Fruit fly (Drosophila melanogaster) whole organism, embryonic: ENCODE data around the gene mRpL4.

Experiments used
- Antp ChIP-seq: fragments of 200-800 bp; sonication (Bioruptor generic); optimal IDR thresholded peaks from 3 replicates; lab custom pipeline; 2016; ENCODE audit warnings: missing biosample characterization, missing genetic modification characterization
- Asciz ChIP-seq: fragments of 200-800 bp; sonication (Bioruptor generic); optimal IDR thresholded peaks from 2 replicates; lab custom pipeline; 2017; ENCODE audit warnings: missing biosample characterization, mild to moderate bottlenecking, missing genetic modification characterization, missing genetic modification reagents
- B-H1 ChIP-seq: fragments of 200-800 bp; sonication (Bioruptor generic); IDR thresholded peaks from 3 replicates; pipeline ENCODE4 v1.3.6; 2022; ENCODE audit warnings: missing biosample characterization, missing genetic modification characterization
- B-H2 ChIP-seq: fragments of 200-800 bp; sonication (Bioruptor generic); optimal IDR thresholded peaks from 2 replicates; lab custom pipeline; 2018; ENCODE audit warnings: missing biosample characterization, mild to moderate bottlenecking, missing genetic modification characterization
- CG10209 ChIP-seq: fragments of 200-800 bp; sonication (Bioruptor generic); optimal IDR thresholded peaks from 3 replicates; lab custom pipeline; 2017; ENCODE audit warnings: missing biosample characterization, mild to moderate bottlenecking, missing genetic modification characterization, missing genetic modification reagents
- CG1024 ChIP-seq: fragments of 200-800 bp; sonication (Bioruptor generic); IDR thresholded peaks from 2 replicates; pipeline ENCODE4 v1.3.6; 2022; ENCODE audit warnings: missing biosample characterization, missing genetic modification characterization
- CG10267 ChIP-seq: fragments of 200-800 bp; sonication (Bioruptor generic); optimal IDR thresholded peaks from 2 replicates; lab custom pipeline; 2018; ENCODE audit warnings: missing biosample characterization, mild to moderate bottlenecking, missing genetic modification characterization, moderate library complexity
- CG11247 ChIP-seq: fragments of 200-800 bp; sonication (Bioruptor generic); IDR thresholded peaks from 2 replicates; pipeline ENCODE4 v1.3.6; 2022; ENCODE audit warnings: missing biosample characterization, missing genetic modification characterization
- CG11456 ChIP-seq: fragments of 200-800 bp; sonication (Bioruptor generic); IDR thresholded peaks from 3 replicates; pipeline ENCODE4 v1.3.6; 2022; ENCODE audit warnings: missing biosample characterization, missing genetic modification characterization
- CG1603 ChIP-seq: fragments of 200-800 bp; sonication (Bioruptor generic); optimal IDR thresholded peaks from 2 replicates; lab custom pipeline; 2019; ENCODE audit warnings: missing biosample characterization, mild to moderate bottlenecking, missing genetic modification characterization, moderate library complexity
- CG17359 ChIP-seq: fragments of 200-800 bp; sonication (Bioruptor generic); optimal IDR thresholded peaks from 3 replicates; lab custom pipeline; 2018; ENCODE audit warnings: missing biosample characterization, mild to moderate bottlenecking, missing genetic modification characterization, moderate library complexity
- CG8359 ChIP-seq: fragments of 200-800 bp; sonication (Bioruptor generic); optimal IDR thresholded peaks from 2 replicates; lab custom pipeline; 2017; ENCODE audit warnings: missing biosample characterization, mild to moderate bottlenecking, missing genetic modification characterization, borderline replicate concordance
- CG8388 ChIP-seq: fragments of 200-800 bp; sonication (Bioruptor generic); optimal IDR thresholded peaks from 2 replicates; lab custom pipeline; 2019; ENCODE audit warnings: missing biosample characterization, mild to moderate bottlenecking, missing genetic modification characterization, moderate library complexity
- CG8478 ChIP-seq: fragments of >200 bp; optimal IDR thresholded peaks from 2 replicates; lab custom pipeline; 2018
- Doc3 ChIP-seq: fragments of 200-800 bp; sonication (Bioruptor generic); IDR thresholded peaks from 3 replicates; pipeline ENCODE4 v1.3.6; 2022; ENCODE audit warnings: missing biosample characterization, missing genetic modification characterization; ENCODE audit not compliant: partially characterized antibody
- Eip74EF ChIP-seq, 2 experiments: fragments of 200-800 bp in 1 of 2; fragments of >200 bp in 1 of 2; sonication (Bioruptor generic) in 1 of 2; optimal IDR thresholded peaks; 2 replicates each; lab custom pipeline; 2017 to 2019; ENCODE audit warnings: missing biosample characterization in 2 of 2, missing genetic modification characterization in 2 of 2, mild to moderate bottlenecking in 1 of 2, moderate library complexity in 1 of 2
- Gsc ChIP-seq: fragments of 200-800 bp; sonication (Bioruptor generic); IDR thresholded peaks from 2 replicates; pipeline ENCODE4 v1.3.6; 2022; ENCODE audit warnings: missing biosample characterization, missing genetic modification characterization
- Gug ChIP-seq: fragments of 200-800 bp; sonication (Bioruptor generic); IDR thresholded peaks from 4 replicates; pipeline ENCODE4 v1.3.6; 2022; ENCODE audit warnings: missing biosample characterization, missing genetic modification characterization
- Hey ChIP-seq: fragments of 200-800 bp; sonication (Bioruptor generic); optimal IDR thresholded peaks from 3 replicates; lab custom pipeline; 2018; ENCODE audit warnings: missing biosample characterization, mild to moderate bottlenecking, missing genetic modification characterization
- Hr39 ChIP-seq: fragments of >200 bp; optimal IDR thresholded peaks from 2 replicates; lab custom pipeline; 2017
- Hr51 ChIP-seq, 2 experiments: fragments of 200-800 bp; sonication (Bioruptor generic); optimal IDR thresholded peaks; 2 replicates in 1 of 2; 3 replicates in 1 of 2; lab custom pipeline; 2016 to 2018; ENCODE audit warnings: missing biosample characterization in 2 of 2, missing genetic modification characterization in 2 of 2, mild to moderate bottlenecking in 1 of 2, moderate library complexity in 1 of 2
- Nf-YA ChIP-seq: fragments of 200-800 bp; sonication (Bioruptor generic); IDR thresholded peaks from 2 replicates; pipeline ENCODE4 v1.3.6; 2022; ENCODE audit warnings: missing biosample characterization, missing genetic modification characterization
- PHDP ChIP-seq: fragments of 200-800 bp; sonication (Bioruptor generic); optimal IDR thresholded peaks from 3 replicates; lab custom pipeline; 2018; ENCODE audit warnings: missing biosample characterization, mild to moderate bottlenecking, missing genetic modification characterization, moderate library complexity
- Sin3A ChIP-seq: fragments of >200 bp; optimal IDR thresholded peaks from 2 replicates; lab custom pipeline; 2018
- Tbp ChIP-seq: fragments of >200 bp; optimal IDR thresholded peaks from 2 replicates; lab custom pipeline; 2018; ENCODE audit warnings: missing biosample characterization, missing genetic modification characterization
- YL-1 ChIP-seq: fragments of 200-800 bp; sonication (Bioruptor generic); optimal IDR thresholded peaks from 3 replicates; lab custom pipeline; 2017; ENCODE audit warnings: missing biosample characterization, mild to moderate bottlenecking, missing genetic modification characterization
- ash1 ChIP-seq: fragments of 200-800 bp; sonication (Bioruptor generic); optimal IDR thresholded peaks from 2 replicates; lab custom pipeline; 2018; ENCODE audit warnings: missing biosample characterization, mild to moderate bottlenecking, missing genetic modification characterization
- az2 ChIP-seq: fragments of 200-800 bp; sonication (Bioruptor generic); optimal IDR thresholded peaks from 3 replicates; lab custom pipeline; 2016; ENCODE audit warnings: missing biosample characterization, missing genetic modification characterization
- bab2 ChIP-seq: fragments of 200-800 bp; sonication (Bioruptor generic); optimal IDR thresholded peaks from 2 replicates; lab custom pipeline; 2016; ENCODE audit warnings: missing biosample characterization, missing genetic modification characterization
- chm ChIP-seq: fragments of 200-800 bp; sonication (Bioruptor generic); IDR thresholded peaks from 2 replicates; pipeline ENCODE4 v1.3.6; 2022; ENCODE audit warnings: missing biosample characterization, missing genetic modification characterization
- crc ChIP-seq: fragments of 200-800 bp; sonication (Bioruptor generic); optimal IDR thresholded peaks from 2 replicates; lab custom pipeline; 2016; ENCODE audit warnings: missing biosample characterization, missing genetic modification characterization
- cwo ChIP-seq: fragments of 200-800 bp; sonication (Bioruptor generic); optimal IDR thresholded peaks from 3 replicates; lab custom pipeline; 2017; ENCODE audit warnings: missing biosample characterization, missing genetic modification characterization, mild to moderate bottlenecking, moderate library complexity, missing genetic modification reagents
- dimm ChIP-seq: fragments of 200-800 bp; sonication (Bioruptor generic); IDR thresholded peaks from 2 replicates; pipeline ENCODE4 v1.3.6; 2022; ENCODE audit warnings: missing biosample characterization, missing genetic modification characterization
- disco-r ChIP-seq: fragments of 200-800 bp; sonication (Bioruptor generic); optimal IDR thresholded peaks from 2 replicates; lab custom pipeline; 2016; ENCODE audit warnings: missing biosample characterization, missing genetic modification characterization
- dmrt11E ChIP-seq: fragments of 200-800 bp; sonication (Bioruptor generic); optimal IDR thresholded peaks from 3 replicates; lab custom pipeline; 2018; ENCODE audit warnings: missing biosample characterization, mild to moderate bottlenecking, missing genetic modification characterization, moderate library complexity
- ewg ChIP-seq: fragments of 200-800 bp; sonication (Bioruptor generic); optimal IDR thresholded peaks from 3 replicates; lab custom pipeline; 2017; ENCODE audit warnings: mild to moderate bottlenecking, missing biosample characterization, missing genetic modification reagents, missing genetic modification characterization
- fd3F ChIP-seq: fragments of 200-800 bp; sonication (Bioruptor generic); optimal IDR thresholded peaks from 2 replicates; lab custom pipeline; 2018; ENCODE audit warnings: missing biosample characterization, mild to moderate bottlenecking, missing genetic modification characterization, moderate library complexity
- insv ChIP-seq, 2 experiments: fragments of 200-800 bp; sonication (Bioruptor generic); optimal IDR thresholded peaks; 3 replicates each; lab custom pipeline; 2016 to 2018; ENCODE audit warnings: missing biosample characterization in 2 of 2, missing genetic modification characterization in 2 of 2
- inv ChIP-seq: fragments of 200-800 bp; sonication (Bioruptor generic); IDR thresholded peaks from 2 replicates; pipeline ENCODE4 v1.3.6; 2022; ENCODE audit warnings: missing biosample characterization, missing genetic modification characterization; ENCODE audit not compliant: partially characterized antibody
- nmo ChIP-seq: fragments of 200-800 bp; sonication (Bioruptor generic); optimal IDR thresholded peaks from 2 replicates; lab custom pipeline; 2018; ENCODE audit warnings: missing biosample characterization, mild to moderate bottlenecking, missing genetic modification characterization, moderate library complexity
- pzg ChIP-seq: fragments of 200-800 bp; sonication (Bioruptor generic); optimal IDR thresholded peaks from 3 replicates; lab custom pipeline; 2018; ENCODE audit warnings: missing biosample characterization, mild to moderate bottlenecking, missing genetic modification characterization, moderate library complexity
- row ChIP-seq: fragments of 200-800 bp; sonication (Bioruptor generic); IDR thresholded peaks from 3 replicates; pipeline ENCODE4 v1.3.6; 2022; ENCODE audit warnings: missing biosample characterization, missing genetic modification characterization
- sisA ChIP-seq: fragments of 200-800 bp; sonication (Bioruptor generic); IDR thresholded peaks from 2 replicates; pipeline ENCODE4 v1.3.6; 2022; ENCODE audit warnings: missing biosample characterization, missing genetic modification characterization
- tin ChIP-seq: fragments of 200-800 bp; sonication (Bioruptor generic); optimal IDR thresholded peaks from 3 replicates; lab custom pipeline; 2016; ENCODE audit warnings: missing biosample characterization, missing genetic modification characterization
- tup ChIP-seq: fragments of 200-800 bp; sonication (Bioruptor generic); optimal IDR thresholded peaks from 2 replicates; lab custom pipeline; 2016; ENCODE audit warnings: missing biosample characterization, mild to moderate bottlenecking, missing genetic modification characterization, moderate library complexity

The mRpL4 gene

DNA sequence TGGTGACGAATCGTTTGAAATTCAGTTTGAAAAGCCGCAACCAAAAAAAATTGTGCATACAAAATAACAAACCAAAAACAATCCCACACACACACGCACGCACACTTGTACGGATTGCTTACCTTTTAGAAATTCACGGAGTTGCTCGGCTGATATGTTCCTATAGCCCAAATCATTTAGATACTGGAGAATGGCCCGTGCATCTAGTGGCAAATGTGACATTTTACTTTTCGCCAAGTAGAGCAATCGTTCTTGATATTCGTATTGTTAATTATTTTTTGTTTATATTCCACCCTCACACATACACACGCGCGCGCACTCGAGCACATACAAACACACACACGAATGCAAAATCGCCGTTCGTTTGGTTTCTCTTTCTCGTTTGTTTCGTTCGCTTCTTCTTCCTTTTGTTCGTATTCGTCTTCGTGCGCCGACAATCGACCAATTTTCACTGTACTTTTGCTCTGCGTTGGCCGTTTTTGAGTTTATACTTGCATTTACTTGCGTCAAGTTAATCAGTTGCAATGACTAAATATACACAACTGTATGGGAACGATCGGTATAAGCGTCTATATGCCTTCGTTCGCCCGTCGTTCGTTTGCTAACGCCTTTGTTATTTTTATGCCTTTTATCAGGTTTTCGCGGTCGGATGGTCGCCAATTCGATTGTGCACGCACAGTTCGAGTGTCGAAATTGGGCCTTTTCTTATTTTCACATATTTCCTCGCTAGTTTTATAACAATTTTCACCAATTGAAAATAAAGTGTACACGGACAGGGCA lies 23.1 kb upstream of the mRpL4 start (continued):
- no peak for TF ChIP-seq chm

dm6 chr2L:16350742-16351568 lies 22.0 kb upstream of the mRpL4 start:
- TF ChIP-seq Eip74EF (GFP tag; optimal IDR thresholded peaks at IDR 0.05; lab: Kevin White, UChicago) (peak in 1 of 2 experiments; percentile 99), CG8359 (GFP tag; lab: Kevin White, UChicago) (peak; percentile 94), CG8388 (GFP tag; lab: Kevin White, UChicago) (peak; percentile 99), row (GFP tag; lab: Robert Waterston, UW) (peak; percentile 100), CG8478 (lab: Kevin White, UChicago) (no peak), ewg (peak; percentile 97), CG11456 (GFP tag; lab: Robert Waterston, UW) (peak; percentile 98), pzg (peak; percentile 25), dimm (GFP tag; lab: Robert Waterston, UW) (peak; percentile 97), nmo (GFP tag; lab: Kevin White, UChicago) (peak; percentile 99), YL-1 (GFP tag; lab: Kevin White, UChicago) (peak; percentile 97), crc (GFP tag; lab: Kevin White, UChicago) (peak; percentile 98), tin (GFP tag; lab: Kevin White, UChicago) (peak; percentile 99), disco-r (GFP tag; lab: Kevin White, UChicago) (peak; percentile 97), B-H2 (GFP tag; lab: Kevin White, UChicago) (peak; percentile 98), CG10267 (tag; lab: Kevin White, UChicago) (peak; percentile 97), sisA (GFP tag; lab: Robert Waterston, UW) (peak; percentile 99), Hr39 (lab: Kevin White, UChicago) (no peak), CG10209 (GFP tag; lab: Kevin White, UChicago) (peak; percentile 99), insv (GFP tag; optimal IDR thresholded peaks at IDR 0.05; lab: Kevin White, UChicago) (peak; percentile 56 to 83), PHDP (peak; percentile 99), Hr51 (GFP tag; optimal IDR thresholded peaks at IDR 0.05; lab: Kevin White, UChicago) (peak; percentile 99), Gug (GFP tag; lab: Robert Waterston, UW) (peak; percentile 95), az2 (peak; percentile 99), ash1 (GFP tag; lab: Kevin White, UChicago) (peak; percentile 97), B-H1 (GFP tag; lab: Robert Waterston, UW) (peak; percentile 98), tup (peak; percentile 96), Doc3 (GFP tag; lab: Robert Waterston, UW) (no peak), Sin3A (peak; percentile 34), Antp (GFP tag; lab: Kevin White, UChicago) (peak; percentile 97), CG17359 (tag; lab: Kevin White, UChicago) (peak; percentile 99), fd3F (GFP tag; lab: Kevin White, UChicago) (peak; percentile 99), CG11247 (GFP tag; lab: Robert Waterston, UW) (peak; percentile 98), cwo (GFP tag; lab: Kevin White, UChicago) (peak; percentile 98), Hey (tag; lab: Kevin White, UChicago) (peak; percentile 96), CG1024 (GFP tag; lab: Robert Waterston, UW) (peak; percentile 97), bab2 (GFP tag; lab: Kevin White, UChicago) (peak; percentile 98), Tbp (GFP tag; lab: Kevin White, UChicago) (no peak), CG1603 (tag; lab: Kevin White, UChicago) (peak; percentile 99), Nf-YA (peak; percentile 98), Asciz (GFP tag; lab: Kevin White, UChicago) (peak; percentile 99), Gsc (GFP tag; lab: Robert Waterston, UW) (peak; percentile 95), inv (GFP tag; lab: Robert Waterston, UW) (no peak), dmrt11E (tag; lab: Kevin White, UChicago) (peak; percentile 99)
